Worm (Caenorhabditis elegans) whole organism, L4 larva: ENCODE data around the gene srh-45.

Experiments used
- F37D6.2 ChIP-seq: sonication (generic microtip); optimal IDR thresholded peaks from 2 replicates; lab custom pipeline; 2016; ENCODE audit warnings: mild to moderate bottlenecking, missing genetic modification characterization, missing compliant biosample characterization
- Y75B8A.6 ChIP-seq: fragments of 200-800 bp; sonication (Bioruptor generic); IDR thresholded peaks from 2 replicates; pipeline ENCODE4 v1.3.6; 2022; ENCODE audit warnings: missing genetic modification reagents, missing genetic modification characterization, missing compliant biosample characterization
- duxl-1 ChIP-seq: sonication (generic microtip); optimal IDR thresholded peaks from 2 replicates; lab custom pipeline; 2016; ENCODE audit warnings: mild to moderate bottlenecking, missing genetic modification characterization, moderate library complexity, missing compliant biosample characterization; ENCODE audit not compliant: poor library complexity
- hlh-30 ChIP-seq: sonication (generic microtip); optimal IDR thresholded peaks from 2 replicates; lab custom pipeline; 2017; ENCODE audit warnings: antibody characterized with exemption, mild to moderate bottlenecking, missing genetic modification characterization, missing compliant biosample characterization; ENCODE audit not compliant: insufficient read depth
- jun-1 ChIP-seq: fragments of 150-350 bp; optimal IDR thresholded peaks from 2 replicates; lab custom pipeline; 2014; ENCODE audit warnings: missing biosample characterization, missing genetic modification reagents, missing genetic modification characterization
- lin-15B ChIP-seq: fragments of 150-350 bp; sonication (generic microtip); optimal IDR thresholded peaks from 3 replicates; lab custom pipeline; 2014; ENCODE audit warnings: missing biosample characterization, missing genetic modification characterization
- lin-38 ChIP-seq: fragments of 200-800 bp; sonication (Bioruptor generic); IDR thresholded peaks from 2 replicates; pipeline ENCODE4 v1.3.6; 2022; ENCODE audit warnings: missing genetic modification reagents, missing genetic modification characterization, missing compliant biosample characterization
- nhr-77 ChIP-seq: fragments of 150-350 bp; optimal IDR thresholded peaks from 2 replicates; lab custom pipeline; 2014; ENCODE audit warnings: missing biosample characterization, missing genetic modification characterization
- unc-62 ChIP-seq, 3 experiments: fragments of 150-350 bp in 1 of 3; sonication (generic microtip); optimal IDR thresholded peaks in 2 of 3; peaks in 1 of 3; 1 replicate in 1 of 3; 2 replicates in 2 of 3; lab custom pipeline; 2014 to 2017; ENCODE audit warnings: missing biosample characterization in 3 of 3, missing genetic modification characterization in 3 of 3, missing genetic modification reagents in 3 of 3, missing genotype in 1 of 3

ce11 chrV:11320860-11321259 is 16.1 kb upstream of the srh-45 start:
- TF ChIP-seq unc-62 (GFP tag; optimal IDR thresholded peaks at IDR 0.05 in 1 of 2; lab: Kevin White, UChicago), result peak in 1 of 2 experiments; percentile 8
- no peak for TF ChIP-seq unc-62 (tag; optimal IDR thresholded peaks at IDR 0.05; lab: Kevin White, UChicago)
- no peak for TF ChIP-seq lin-15B
- no peak for TF ChIP-seq jun-1
- TF ChIP-seq hlh-30 (tag; lab: Kevin White, UChicago), result no peak
- TF ChIP-seq duxl-1 (tag; lab: Kevin White, UChicago), result no peak
- TF ChIP-seq Y75B8A.6, result no peak
- no peak for TF ChIP-seq F37D6.2
- no peak for TF ChIP-seq lin-38 (GFP tag; lab: Robert Waterston, UW)
- TF ChIP-seq nhr-77, result no peak
